Fruit fly (Drosophila melanogaster) whole organism, adult: ENCODE data around the gene shd.

Experiments used
- CG11617 ChIP-seq: fragments of 200-800 bp; sonication (Bioruptor generic); optimal IDR thresholded peaks from 2 replicates; lab custom pipeline; 2017; ENCODE audit warnings: mild to moderate bottlenecking, missing biosample characterization, missing genetic modification reagents, missing genetic modification characterization
- CG12768 ChIP-seq: fragments of 200-800 bp; sonication (Bioruptor generic); optimal IDR thresholded peaks from 2 replicates; lab custom pipeline; 2017; ENCODE audit warnings: missing biosample characterization, missing genetic modification characterization, mild to moderate bottlenecking, moderate library complexity, missing genetic modification reagents
- CG14711 ChIP-seq: fragments of 200-800 bp; sonication (Bioruptor generic); optimal IDR thresholded peaks from 2 replicates; lab custom pipeline; 2018; ENCODE audit warnings: missing biosample characterization, mild to moderate bottlenecking, missing genetic modification characterization, moderate library complexity
- CG1620 ChIP-seq: fragments of 200-800 bp; sonication (Bioruptor generic); optimal IDR thresholded peaks from 2 replicates; lab custom pipeline; 2016; ENCODE audit warnings: missing biosample characterization, missing genetic modification characterization
- CG33017 ChIP-seq: fragments of 200-800 bp; sonication (Bioruptor generic); optimal IDR thresholded peaks from 2 replicates; lab custom pipeline; 2018; ENCODE audit warnings: missing biosample characterization, mild to moderate bottlenecking, missing genetic modification characterization, moderate library complexity
- CG5204 ChIP-seq: fragments of 200-800 bp; sonication (Bioruptor generic); optimal IDR thresholded peaks from 2 replicates; lab custom pipeline; 2016; ENCODE audit warnings: missing biosample characterization, missing genetic modification characterization
- CG7045 ChIP-seq: fragments of 200-800 bp; sonication (Bioruptor generic); optimal IDR thresholded peaks from 2 replicates; lab custom pipeline; 2017; ENCODE audit warnings: missing biosample characterization, mild to moderate bottlenecking, missing genetic modification characterization
- CG7101 ChIP-seq: fragments of 200-800 bp; sonication (Bioruptor generic); optimal IDR thresholded peaks from 2 replicates; lab custom pipeline; 2018; ENCODE audit warnings: missing biosample characterization, mild to moderate bottlenecking, missing genetic modification characterization, moderate library complexity
- Clk ChIP-seq: fragments of 200-800 bp; sonication (Bioruptor generic); optimal IDR thresholded peaks from 2 replicates; lab custom pipeline; 2017; ENCODE audit warnings: missing biosample characterization, missing genetic modification characterization
- Crg-1 ChIP-seq: fragments of 200-800 bp; sonication (Bioruptor generic); optimal IDR thresholded peaks from 2 replicates; lab custom pipeline; 2016; ENCODE audit warnings: missing biosample characterization, missing genetic modification characterization
- Hr96 ChIP-seq: fragments of 200-800 bp; sonication (Bioruptor generic); optimal IDR thresholded peaks from 2 replicates; lab custom pipeline; 2016; ENCODE audit warnings: missing biosample characterization, missing genetic modification characterization
- Mnt ChIP-seq: fragments of 200-800 bp; sonication (Bioruptor generic); optimal IDR thresholded peaks from 2 replicates; lab custom pipeline; 2016; ENCODE audit warnings: missing biosample characterization, mild to moderate bottlenecking, missing genetic modification characterization
- bab1 ChIP-seq: fragments of 200-800 bp; sonication (Bioruptor generic); optimal IDR thresholded peaks from 3 replicates; lab custom pipeline; 2019; ENCODE audit warnings: missing biosample characterization, mild to moderate bottlenecking, missing genetic modification characterization, moderate library complexity
- cic ChIP-seq: fragments of 200-800 bp; sonication (Bioruptor generic); optimal IDR thresholded peaks from 2 replicates; lab custom pipeline; 2017; ENCODE audit warnings: missing biosample characterization, mild to moderate bottlenecking, missing genetic modification characterization, moderate library complexity
- cnc ChIP-seq, 2 experiments: fragments of >200 bp; optimal IDR thresholded peaks; 2 replicates each; lab custom pipeline; 2017
- kay ChIP-seq: fragments of 200-800 bp; sonication (Bioruptor generic); peaks from one replicate; lab custom pipeline; 2016; ENCODE audit warnings: missing biosample characterization, missing genetic modification characterization, borderline replicate concordance
- ovo ChIP-seq: fragments of 200-800 bp; sonication (Bioruptor generic); optimal IDR thresholded peaks from 2 replicates; lab custom pipeline; 2016; ENCODE audit warnings: missing biosample characterization, missing genetic modification characterization
- pad ChIP-seq: fragments of 200-800 bp; sonication (Bioruptor generic); optimal IDR thresholded peaks from 3 replicates; lab custom pipeline; 2017; ENCODE audit warnings: missing biosample characterization, missing genetic modification characterization, mild to moderate bottlenecking, moderate library complexity, missing genetic modification reagents
- tj ChIP-seq: fragments of 200-800 bp; sonication (Bioruptor generic); optimal IDR thresholded peaks from 3 replicates; lab custom pipeline; 2017; ENCODE audit warnings: missing biosample characterization, mild to moderate bottlenecking, missing genetic modification characterization, moderate library complexity
- toe ChIP-seq: fragments of 200-800 bp; sonication (Bioruptor generic); optimal IDR thresholded peaks from 2 replicates; lab custom pipeline; 2016; ENCODE audit warnings: missing biosample characterization, missing genetic modification characterization

The shd gene

dm6 chr3L:14642820-14643219 lies 28.6 kb downstream of the shd start:
- TF ChIP-seq kay (GFP tag; lab: Kevin White, UChicago) (no peak), cic (GFP tag; lab: Kevin White, UChicago) (no peak), CG33017 (tag; lab: Kevin White, UChicago) (no peak), pad (GFP tag; lab: Kevin White, UChicago) (no peak), CG14711 (tag; lab: Kevin White, UChicago) (no peak), Hr96 (GFP tag; lab: Kevin White, UChicago) (no peak)

dm6 chr3L:14643692-14644091 lies 29.4 kb downstream of the shd start:
- no peak for TF ChIP-seq CG14711 (tag; lab: Kevin White, UChicago)
- TF ChIP-seq Crg-1 (GFP tag; lab: Kevin White, UChicago): no peak
- no peak for TF ChIP-seq CG5204 (GFP tag; lab: Kevin White, UChicago)
- TF ChIP-seq cic (GFP tag; lab: Kevin White, UChicago): no peak
- no peak for TF ChIP-seq cnc (optimal IDR thresholded peaks at IDR 0.05; lab: Kevin White, UChicago)
- TF ChIP-seq pad (GFP tag; lab: Kevin White, UChicago): no peak
- no peak for TF ChIP-seq Clk (GFP tag; lab: Kevin White, UChicago)
- no peak for TF ChIP-seq CG33017 (tag; lab: Kevin White, UChicago)
- TF ChIP-seq bab1 (GFP tag; lab: Kevin White, UChicago): no peak
- TF ChIP-seq tj (GFP tag; lab: Kevin White, UChicago): no peak
- TF ChIP-seq CG7101: no peak

- no peak for TF ChIP-seq toe (GFP tag; lab: Kevin White, UChicago)
- no peak for TF ChIP-seq CG5204 (GFP tag; lab: Kevin White, UChicago)
- TF ChIP-seq pad (GFP tag; lab: Kevin White, UChicago): no peak
- TF ChIP-seq tj (GFP tag; lab: Kevin White, UChicago): no peak
- no peak for TF ChIP-seq CG12768 (GFP tag; lab: Kevin White, UChicago)
- TF ChIP-seq Crg-1 (GFP tag; lab: Kevin White, UChicago): no peak
- TF ChIP-seq CG7101: no peak
- TF ChIP-seq Mnt: no peak
- no peak for TF ChIP-seq kay (GFP tag; lab: Kevin White, UChicago)
- no peak for TF ChIP-seq cic (GFP tag; lab: Kevin White, UChicago)
- no peak for TF ChIP-seq ovo (GFP tag; lab: Kevin White, UChicago)
- TF ChIP-seq CG33017 (tag; lab: Kevin White, UChicago): no peak
- TF ChIP-seq Clk (GFP tag; lab: Kevin White, UChicago): no peak
- TF ChIP-seq CG14711 (tag; lab: Kevin White, UChicago): no peak
- no peak for TF ChIP-seq Hr96 (GFP tag; lab: Kevin White, UChicago)
- no peak for TF ChIP-seq bab1 (GFP tag; lab: Kevin White, UChicago)
- TF ChIP-seq cnc (optimal IDR thresholded peaks at IDR 0.05; lab: Kevin White, UChicago): no peak
- TF ChIP-seq CG11617 (GFP tag; lab: Kevin White, UChicago): no peak
- no peak for TF ChIP-seq CG1620 (GFP tag; lab: Kevin White, UChicago)
These were observed 30.9 kb downstream of the shd start for dm6 chr3L:14645120-14645519.

- TF ChIP-seq cnc (optimal IDR thresholded peaks at IDR 0.05; lab: Kevin White, UChicago) (no peak), CG33017 (tag; lab: Kevin White, UChicago) (no peak), CG7045 (GFP tag; lab: Kevin White, UChicago) (no peak), ovo (GFP tag; lab: Kevin White, UChicago) (no peak), CG1620 (GFP tag; lab: Kevin White, UChicago) (no peak), kay (GFP tag; lab: Kevin White, UChicago) (no peak), CG12768 (GFP tag; lab: Kevin White, UChicago) (no peak), cic (GFP tag; lab: Kevin White, UChicago) (no peak), CG5204 (GFP tag; lab: Kevin White, UChicago) (no peak), bab1 (GFP tag; lab: Kevin White, UChicago) (no peak), Hr96 (GFP tag; lab: Kevin White, UChicago) (no peak), CG14711 (tag; lab: Kevin White, UChicago) (no peak)
These were observed 31.7 kb downstream of the shd start for dm6 chr3L:14645934-14646333.

dm6 chr3L:14647210-14647869 lies 33.1 kb downstream of the shd start:
- TF ChIP-seq pad (GFP tag; lab: Kevin White, UChicago) (no peak), CG33017 (tag; lab: Kevin White, UChicago) (no peak), CG12768 (GFP tag; lab: Kevin White, UChicago) (no peak), cic (GFP tag; lab: Kevin White, UChicago) (no peak), tj (GFP tag; lab: Kevin White, UChicago) (no peak), CG11617 (GFP tag; lab: Kevin White, UChicago) (no peak), CG5204 (GFP tag; lab: Kevin White, UChicago) (no peak), Hr96 (GFP tag; lab: Kevin White, UChicago) (no peak), Crg-1 (GFP tag; lab: Kevin White, UChicago) (no peak), cnc (optimal IDR thresholded peaks at IDR 0.05; lab: Kevin White, UChicago) (no peak), CG14711 (tag; lab: Kevin White, UChicago) (no peak), CG7101 (no peak), ovo (GFP tag; lab: Kevin White, UChicago) (no peak), bab1 (GFP tag; lab: Kevin White, UChicago) (no peak), kay (GFP tag; lab: Kevin White, UChicago) (no peak), CG7045 (GFP tag; lab: Kevin White, UChicago) (no peak), CG1620 (GFP tag; lab: Kevin White, UChicago) (no peak), toe (GFP tag; lab: Kevin White, UChicago) (no peak), Mnt (no peak)
